Worm (Caenorhabditis elegans) whole organism, mixed stage, embryonic: Measurements from ENCODE around the gene daf-5.

Source experiments
- blmp-1 ChIP-seq: fragments of 150-350 bp; optimal IDR thresholded peaks from 2 replicates; lab custom pipeline; 2014; ENCODE audit warnings: missing biosample characterization, missing genetic modification characterization
- ceh-43 ChIP-seq: fragments of 200-800 bp; sonication (Bioruptor generic); optimal IDR thresholded peaks from 2 replicates; lab custom pipeline; 2018; ENCODE audit warnings: mild to moderate bottlenecking, missing genetic modification characterization, moderate library complexity, missing compliant biosample characterization
- ceh-83 ChIP-seq: fragments of 200-800 bp; sonication (Bioruptor generic); optimal IDR thresholded peaks from 2 replicates; lab custom pipeline; 2018; ENCODE audit warnings: mild to moderate bottlenecking, missing genetic modification characterization, missing compliant biosample characterization
- elt-1 ChIP-seq: sonication (generic microtip); optimal IDR thresholded peaks from 2 replicates; lab custom pipeline; 2017; ENCODE audit warnings: missing genetic modification characterization, mild to moderate bottlenecking, missing compliant biosample characterization, antibody characterized with exemption, moderate library complexity, borderline replicate concordance; ENCODE audit not compliant: insufficient read depth
- elt-3 ChIP-seq: fragments of 150-350 bp; optimal IDR thresholded peaks from 2 replicates; lab custom pipeline; 2014; ENCODE audit warnings: missing biosample characterization, missing genetic modification characterization
- lin-13 ChIP-seq: fragments of 150-350 bp; optimal IDR thresholded peaks from 2 replicates; lab custom pipeline; 2014; ENCODE audit warnings: missing biosample characterization, missing genetic modification characterization
- mab-5 ChIP-seq: fragments of 150-350 bp; optimal IDR thresholded peaks from 2 replicates; lab custom pipeline; 2014; ENCODE audit warnings: missing biosample characterization, missing genetic modification characterization
- nhr-76 ChIP-seq: sonication (generic microtip); optimal IDR thresholded peaks from 2 replicates; lab custom pipeline; 2017; ENCODE audit warnings: missing biosample characterization, missing genetic modification characterization
- snpc-4 ChIP-seq: fragments of 150-350 bp; optimal IDR thresholded peaks from 2 replicates; lab custom pipeline; 2014; ENCODE audit warnings: missing biosample characterization, missing genetic modification characterization

ce11 chrII:14094590-14094989, 42.5 kb upstream of the daf-5 start, which contains the start of gene col-87:
- TF ChIP-seq elt-3 = no peak
- no peak for TF ChIP-seq ceh-83 (GFP tag; lab: Kevin White, UChicago)
- TF ChIP-seq nhr-76 (tag; lab: Kevin White, UChicago) = no peak
- TF ChIP-seq blmp-1 (tag; lab: Kevin White, UChicago) = no peak
- TF ChIP-seq elt-1 (tag; lab: Kevin White, UChicago) = no peak
- TF ChIP-seq snpc-4 (tag; lab: Kevin White, UChicago) = no peak
- no peak for TF ChIP-seq ceh-43
- no peak for TF ChIP-seq mab-5 (tag; lab: Kevin White, UChicago)
- TF ChIP-seq lin-13 (tag; lab: Kevin White, UChicago) = no peak
